Worm (Caenorhabditis elegans): ENCODE data around the gene mml-1.
A peak's percentile ranks its signal among the peaks of the same experiment; 100 is the strongest.

The mml-1 gene

DNA sequence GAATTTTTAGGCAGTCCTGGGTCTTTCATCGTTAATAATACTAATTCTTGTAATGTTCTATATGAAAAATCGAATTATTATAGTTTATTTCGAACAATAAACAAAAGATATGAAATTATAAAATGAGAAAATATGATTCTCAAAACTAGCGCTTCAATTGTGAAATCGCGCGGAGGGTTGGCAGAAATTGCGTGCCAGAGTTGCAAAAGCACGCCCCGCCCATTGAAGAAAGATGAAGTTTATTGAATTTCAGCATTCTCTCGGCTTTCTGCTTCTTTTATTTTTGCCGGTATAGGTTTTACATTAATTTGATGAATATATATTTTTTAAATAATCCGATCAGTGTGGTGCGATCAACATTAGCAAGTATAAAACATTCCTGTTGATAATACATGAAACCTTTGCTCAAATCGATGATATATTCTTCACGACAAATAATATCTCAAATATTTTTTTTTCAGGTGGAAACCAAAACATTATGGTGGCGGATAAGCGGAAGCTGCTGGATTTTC lies 15.4 kb downstream of the mml-1 start, which contains the start of the genes eco-1 and hmgr-1 (continued):
- TF ChIP-seq unc-62 (GFP tag; optimal IDR thresholded peaks at IDR 0.05) = no peak
- peak; percentile 30 for TF ChIP-seq snu-23 (GFP tag; optimal IDR thresholded peaks at IDR 0.05)
- no peak for TF ChIP-seq fkh-8 (tag; optimal IDR thresholded peaks at IDR 0.05)
- TF ChIP-seq lin-39 (tag; optimal IDR thresholded peaks at IDR 0.05) = no peak
- no peak for TF ChIP-seq egl-27 (tag; optimal IDR thresholded peaks at IDR 0.05)
- no peak for TF ChIP-seq vab-15 (tag; optimal IDR thresholded peaks at IDR 0.05)
- TF ChIP-seq zip-4 (GFP tag; optimal IDR thresholded peaks at IDR 0.05) = peak; percentile 0
- no peak for TF ChIP-seq ceh-90 (tag; optimal IDR thresholded peaks at IDR 0.05)
- no peak for TF ChIP-seq nhr-11 (tag; optimal IDR thresholded peaks at IDR 0.05)
- no peak for TF ChIP-seq ztf-11 (tag; optimal IDR thresholded peaks at IDR 0.05)
- no peak for TF ChIP-seq nhr-20 (tag; optimal IDR thresholded peaks at IDR 0.05)
- TF ChIP-seq mef-2 (tag; optimal IDR thresholded peaks at IDR 0.05) = no peak
- no peak for TF ChIP-seq blmp-1 (tag; optimal IDR thresholded peaks at IDR 0.05)
- TF ChIP-seq efl-1 (optimal IDR thresholded peaks at IDR 0.05) = peak; percentile 17 to 79
- peak; percentile 83 to 98 for TF ChIP-seq efl-1 (GFP tag; optimal IDR thresholded peaks at IDR 0.05 in 1 of 2)
- TF ChIP-seq sup-37 (GFP tag; optimal IDR thresholded peaks at IDR 0.05) = no peak
- no peak for TF ChIP-seq hlh-4 (tag; optimal IDR thresholded peaks at IDR 0.05)
- peak; percentile 65 to 83 (median 76) for TF ChIP-seq dpl-1 (GFP tag; optimal IDR thresholded peaks at IDR 0.05)
- TF ChIP-seq ztf-4 (tag; optimal IDR thresholded peaks at IDR 0.05) = no peak
- TF ChIP-seq F16B12.6 (tag; optimal IDR thresholded peaks at IDR 0.05) = peak; percentile 42
- TF ChIP-seq Y116A8C.19 (tag; optimal IDR thresholded peaks at IDR 0.05; ENCODE audit: borderline replicate concordance) = no peak
- TF ChIP-seq lin-14 (GFP tag; optimal IDR thresholded peaks at IDR 0.05) = no peak
- no peak for TF ChIP-seq zag-1 (tag; optimal IDR thresholded peaks at IDR 0.05)
- TF ChIP-seq elt-2 (tag; optimal IDR thresholded peaks at IDR 0.05) = no peak
- TF ChIP-seq tbx-2 (tag; optimal IDR thresholded peaks at IDR 0.05) = peak; percentile 27
- TF ChIP-seq pax-3 (tag; optimal IDR thresholded peaks at IDR 0.05) = no peak
- no peak for TF ChIP-seq unc-30 (tag; optimal IDR thresholded peaks at IDR 0.05)
- peak; percentile 39 for TF ChIP-seq xbp-1 (tag; optimal IDR thresholded peaks at IDR 0.05)
- TF ChIP-seq swsn-7 (tag; optimal IDR thresholded peaks at IDR 0.05) = peak; percentile 53
- TF ChIP-seq nhr-19 (GFP tag; conservative IDR thresholded peaks at IDR 0.05) = peak; percentile 27
- TF ChIP-seq aly-2 (tag; optimal IDR thresholded peaks at IDR 0.05) = no peak
- TF ChIP-seq nhr-85 (tag) = no peak
- TF ChIP-seq nhr-76 (tag; optimal IDR thresholded peaks at IDR 0.05) = no peak
- no peak for TF ChIP-seq nhr-12 (tag; optimal IDR thresholded peaks at IDR 0.05)
- TF ChIP-seq skn-1 (tag; optimal IDR thresholded peaks at IDR 0.05) = peak; percentile 50
- TF ChIP-seq lin-13 (GFP tag; optimal IDR thresholded peaks at IDR 0.05) = peak; percentile 29
- peak; percentile 52 for TF ChIP-seq mep-1 (tag; optimal IDR thresholded peaks at IDR 0.05)

DNA sequence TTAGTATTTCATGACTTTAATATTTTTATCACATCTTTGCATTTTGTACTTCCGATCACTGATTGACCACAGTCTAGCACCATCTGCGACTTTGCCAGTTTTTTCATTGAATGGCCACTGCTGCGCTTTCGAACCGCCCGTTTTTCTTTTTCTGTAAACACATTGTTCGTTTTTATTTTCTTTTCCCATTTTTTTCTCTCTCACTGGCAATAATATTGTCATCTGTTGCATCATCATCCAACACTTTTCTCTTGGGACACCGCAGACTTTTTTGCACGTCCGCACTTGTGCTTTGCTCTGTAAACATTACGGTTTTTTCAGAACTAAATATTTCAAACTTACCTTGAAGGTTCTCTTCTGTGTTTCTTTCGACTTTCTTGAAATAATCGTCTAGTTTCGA lies 15.9 kb downstream of the mml-1 start:
- TF ChIP-seq pag-3 (tag; optimal IDR thresholded peaks at IDR 0.05; ENCODE audit: borderline replicate concordance, insufficient read depth) (no peak), nhr-20 (tag; optimal IDR thresholded peaks at IDR 0.05) (peak; percentile 58), ceh-88 (GFP tag; IDR thresholded peaks at IDR 0.05) (no peak), xbp-1 (tag; optimal IDR thresholded peaks at IDR 0.05) (no peak), fkh-4 (tag; optimal IDR thresholded peaks at IDR 0.05; ENCODE audit: borderline replicate concordance) (no peak), nhr-77 (tag; optimal IDR thresholded peaks at IDR 0.05) (no peak), lin-39 (tag; optimal IDR thresholded peaks at IDR 0.05) (no peak), elt-3 (tag; optimal IDR thresholded peaks at IDR 0.05) (peak in 1 of 6 experiments; percentile 20), fkh-10 (GFP tag; optimal IDR thresholded peaks at IDR 0.05) (no peak), mdl-1 (tag; optimal IDR thresholded peaks at IDR 0.05) (no peak), lsy-2 (tag; optimal IDR thresholded peaks at IDR 0.05) (no peak), nhr-237 (tag; optimal IDR thresholded peaks at IDR 0.05) (no peak), lin-14 (GFP tag; optimal IDR thresholded peaks at IDR 0.05) (peak; percentile 56), nhr-76 (tag; optimal IDR thresholded peaks at IDR 0.05) (no peak), snu-23 (GFP tag; optimal IDR thresholded peaks at IDR 0.05) (peak; percentile 17)
